Fruit fly (Drosophila melanogaster) whole organism, adult: ENCODE results near the gene CG7369.

Experiments
- CG7045 ChIP-seq: fragments of 200-800 bp; sonication (Bioruptor generic); optimal IDR thresholded peaks from 2 replicates; lab custom pipeline; 2017; ENCODE audit warnings: missing biosample characterization, mild to moderate bottlenecking, missing genetic modification characterization
- CG7101 ChIP-seq: fragments of 200-800 bp; sonication (Bioruptor generic); optimal IDR thresholded peaks from 2 replicates; lab custom pipeline; 2018; ENCODE audit warnings: missing biosample characterization, mild to moderate bottlenecking, missing genetic modification characterization, moderate library complexity
- pad ChIP-seq: fragments of 200-800 bp; sonication (Bioruptor generic); optimal IDR thresholded peaks from 3 replicates; lab custom pipeline; 2017; ENCODE audit warnings: missing biosample characterization, missing genetic modification characterization, mild to moderate bottlenecking, moderate library complexity, missing genetic modification reagents
- toe ChIP-seq: fragments of 200-800 bp; sonication (Bioruptor generic); optimal IDR thresholded peaks from 2 replicates; lab custom pipeline; 2016; ENCODE audit warnings: missing biosample characterization, missing genetic modification characterization

DNA sequence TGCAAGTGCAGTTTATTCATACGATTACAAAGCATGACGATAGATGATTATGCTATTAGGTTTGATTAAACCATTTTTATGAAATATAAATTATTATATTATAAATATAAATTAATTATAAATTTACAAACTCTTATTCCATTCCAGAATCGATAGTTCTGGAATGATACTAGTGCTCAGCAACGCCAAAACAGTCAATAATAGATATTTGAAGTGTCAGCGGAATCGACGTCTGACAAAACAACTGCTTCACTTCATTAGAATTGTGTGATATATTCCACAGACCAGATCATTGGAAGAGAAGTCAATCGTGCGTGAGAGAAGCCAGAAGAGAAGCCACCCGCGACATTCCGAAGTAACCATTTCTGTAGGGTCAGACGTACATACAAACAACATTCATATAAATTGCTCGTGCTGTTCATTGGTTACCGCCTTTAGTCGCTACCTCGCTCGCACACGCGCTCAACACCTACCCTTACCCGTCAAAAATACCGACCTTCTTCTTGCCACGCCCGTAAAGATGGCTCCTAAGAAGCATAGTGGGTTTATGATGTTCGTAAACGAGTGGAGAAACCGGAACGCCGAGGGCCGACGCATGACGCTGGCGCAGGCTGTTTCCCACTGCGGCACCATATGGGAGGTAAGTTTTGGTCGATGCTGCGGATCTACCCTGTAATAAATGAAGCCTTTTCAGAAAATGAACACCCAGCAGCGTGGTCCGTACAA is 17.4 kb upstream of the CG7369 start:
- TF ChIP-seq toe (no peak), CG7101 (no peak), CG7045 (no peak), pad (GFP tag; lab: Kevin White, UChicago) (no peak)
